Worm (Caenorhabditis elegans) whole organism, young adult: Measurements from ENCODE around the gene ugt-58.

ENCODE experiments used
- B0019.2 ChIP-seq: fragments of 200-800 bp; sonication (Bioruptor generic); conservative IDR thresholded peaks from 2 replicates; pipeline ENCODE4 v1.3.6; 2022; ENCODE audit warnings: missing genetic modification reagents, missing genetic modification characterization, missing compliant biosample characterization
- B0035.1 ChIP-seq: sonication (generic microtip); optimal IDR thresholded peaks from 2 replicates; lab custom pipeline; 2016; ENCODE audit warnings: missing genetic modification characterization, mild to moderate bottlenecking, missing compliant biosample characterization, missing genotype, missing genetic modification reagents
- B0336.3 ChIP-seq: fragments of 200-800 bp; sonication (Bioruptor generic); IDR thresholded peaks from 2 replicates; pipeline ENCODE4 v1.3.6; 2022; ENCODE audit warnings: missing genetic modification characterization, missing compliant biosample characterization
- C17E4.6 ChIP-seq: fragments of 200-800 bp; sonication (Bioruptor generic); IDR thresholded peaks from 2 replicates; pipeline ENCODE4 v1.3.6; 2022; ENCODE audit warnings: missing genetic modification reagents, missing genetic modification characterization, missing compliant biosample characterization
- F33H1.4 ChIP-seq: fragments of 200-800 bp; sonication (Bioruptor generic); IDR thresholded peaks from 2 replicates; pipeline ENCODE4 v1.3.6; 2022; ENCODE audit warnings: missing genetic modification reagents, missing genetic modification characterization, missing compliant biosample characterization
- F39B2.1 ChIP-seq: fragments of 200-800 bp; sonication (Bioruptor generic); IDR thresholded peaks from 2 replicates; pipeline ENCODE4 v1.3.6; 2022; ENCODE audit warnings: missing genetic modification reagents, missing genetic modification characterization, missing compliant biosample characterization
- F57A8.1 ChIP-seq: fragments of 200-800 bp; sonication (Bioruptor generic); optimal IDR thresholded peaks from 2 replicates; lab custom pipeline; 2018; ENCODE audit warnings: mild to moderate bottlenecking, missing genetic modification characterization, moderate library complexity, missing compliant biosample characterization
- T26A5.8 ChIP-seq: sonication (generic microtip); optimal IDR thresholded peaks from 2 replicates; lab custom pipeline; 2016; ENCODE audit warnings: missing genetic modification characterization, missing compliant biosample characterization
- Y53G8AR.9 ChIP-seq: fragments of 200-800 bp; sonication (Bioruptor generic); conservative IDR thresholded peaks from 2 replicates; pipeline ENCODE4 v1.3.6; 2022; ENCODE audit warnings: missing genetic modification reagents, missing genetic modification characterization, missing compliant biosample characterization
- Y67H2A.10 ChIP-seq: fragments of 200-800 bp; sonication (Bioruptor generic); conservative IDR thresholded peaks from 2 replicates; pipeline ENCODE4 v1.3.6; 2022; ENCODE audit warnings: missing genetic modification reagents, missing genetic modification characterization, missing compliant biosample characterization
- Y95B8A.8 ChIP-seq: fragments of 200-800 bp; sonication (Bioruptor generic); IDR thresholded peaks from 2 replicates; pipeline ENCODE4 v1.3.6; 2022; ENCODE audit warnings: missing genetic modification reagents, missing genetic modification characterization, missing compliant biosample characterization
- aptf-2 ChIP-seq: fragments of 200-800 bp; sonication (Bioruptor generic); conservative IDR thresholded peaks from 2 replicates; pipeline ENCODE4 v1.3.6; 2022; ENCODE audit warnings: missing genetic modification reagents, missing genetic modification characterization, missing compliant biosample characterization
- athp-1 ChIP-seq: sonication (generic microtip); optimal IDR thresholded peaks from 2 replicates; lab custom pipeline; 2017; ENCODE audit warnings: mild to moderate bottlenecking, missing genetic modification characterization, missing compliant biosample characterization
- attf-6 ChIP-seq: fragments of 200-800 bp; sonication (Bioruptor generic); IDR thresholded peaks from 2 replicates; pipeline ENCODE4 v1.3.6; 2022; ENCODE audit warnings: missing genetic modification reagents, missing genetic modification characterization, missing compliant biosample characterization
- cebp-2 ChIP-seq: fragments of 200-800 bp; sonication (Bioruptor generic); IDR thresholded peaks from 2 replicates; pipeline ENCODE4 v1.3.6; 2022; ENCODE audit warnings: missing genetic modification characterization, missing compliant biosample characterization
- ceh-100 ChIP-seq: fragments of 200-800 bp; sonication (Bioruptor generic); IDR thresholded peaks from 2 replicates; pipeline ENCODE4 v1.3.6; 2022; ENCODE audit warnings: missing genetic modification reagents, missing genetic modification characterization, missing compliant biosample characterization
- ceh-27 ChIP-seq: fragments of 200-800 bp; sonication (Bioruptor generic); optimal IDR thresholded peaks from 2 replicates; lab custom pipeline; 2018; ENCODE audit warnings: mild to moderate bottlenecking, missing genetic modification characterization, moderate library complexity, missing compliant biosample characterization
- ceh-79 ChIP-seq: sonication (generic microtip); optimal IDR thresholded peaks from 2 replicates; lab custom pipeline; 2017; ENCODE audit warnings: mild to moderate bottlenecking, missing genetic modification characterization, missing compliant biosample characterization
- egl-18 ChIP-seq: fragments of 200-800 bp; sonication (Bioruptor generic); IDR thresholded peaks from 2 replicates; pipeline ENCODE4 v1.3.6; 2022; ENCODE audit warnings: missing genetic modification reagents, missing genetic modification characterization, missing compliant biosample characterization
- egl-44 ChIP-seq: fragments of 200-800 bp; sonication (Bioruptor generic); IDR thresholded peaks from 2 replicates; pipeline ENCODE4 v1.3.6; 2022; ENCODE audit warnings: missing genetic modification reagents, missing genetic modification characterization, missing compliant biosample characterization
- egrh-3 ChIP-seq: fragments of 200-800 bp; sonication (Bioruptor generic); IDR thresholded peaks from 2 replicates; pipeline ENCODE4 v1.3.6; 2022; ENCODE audit warnings: missing genetic modification reagents, missing genetic modification characterization, missing compliant biosample characterization
- ets-4 ChIP-seq: fragments of 200-800 bp; sonication (Bioruptor generic); optimal IDR thresholded peaks from 2 replicates; lab custom pipeline; 2018; ENCODE audit warnings: mild to moderate bottlenecking, missing genetic modification characterization, missing compliant biosample characterization
- gei-17 ChIP-seq: fragments of 200-800 bp; sonication (Bioruptor generic); optimal IDR thresholded peaks from 2 replicates; lab custom pipeline; 2018; ENCODE audit warnings: mild to moderate bottlenecking, missing genetic modification characterization, missing compliant biosample characterization
- hlh-12 ChIP-seq: sonication (generic microtip); optimal IDR thresholded peaks from 2 replicates; lab custom pipeline; 2016; ENCODE audit warnings: missing genetic modification characterization, missing compliant biosample characterization
- hmg-20 ChIP-seq: fragments of 200-800 bp; sonication (Bioruptor generic); IDR thresholded peaks from 2 replicates; pipeline ENCODE4 v1.3.6; 2022; ENCODE audit warnings: missing genetic modification reagents, missing genetic modification characterization, missing compliant biosample characterization
- hrde-1 ChIP-seq: sonication (generic microtip); optimal IDR thresholded peaks from 2 replicates; lab custom pipeline; 2016; ENCODE audit warnings: missing genetic modification characterization, mild to moderate bottlenecking, missing compliant biosample characterization, moderate library complexity, missing genotype, missing genetic modification reagents, borderline replicate concordance
- let-607 ChIP-seq, 2 experiments: fragments of 200-800 bp in 1 of 2; sonication (Bioruptor generic) in 1 of 2; sonication (generic microtip) in 1 of 2; optimal IDR thresholded peaks; 2 replicates each; lab custom pipeline; 2016 to 2018; ENCODE audit warnings: mild to moderate bottlenecking in 2 of 2, missing compliant biosample characterization in 2 of 2, missing genetic modification characterization in 2 of 2, moderate library complexity in 2 of 2, missing genotype in 1 of 2
- lsl-1 ChIP-seq: fragments of 200-800 bp; sonication (Bioruptor generic); optimal IDR thresholded peaks from 2 replicates; lab custom pipeline; 2018; ENCODE audit warnings: mild to moderate bottlenecking, missing genetic modification characterization, moderate library complexity, missing compliant biosample characterization
- madf-3 ChIP-seq: fragments of 200-800 bp; sonication (Bioruptor generic); IDR thresholded peaks from 2 replicates; pipeline ENCODE4 v1.3.6; 2022; ENCODE audit warnings: missing genetic modification reagents, missing genetic modification characterization, missing compliant biosample characterization
- nhr-120 ChIP-seq: fragments of 200-800 bp; sonication (Bioruptor generic); IDR thresholded peaks from 2 replicates; pipeline ENCODE4 v1.3.6; 2022; ENCODE audit warnings: missing genetic modification characterization, missing compliant biosample characterization
- pbrm-1 ChIP-seq: fragments of 200-800 bp; sonication (Bioruptor generic); IDR thresholded peaks from 2 replicates; pipeline ENCODE4 v1.3.6; 2022; ENCODE audit warnings: missing genetic modification reagents, missing genetic modification characterization, missing compliant biosample characterization
- pha-4 ChIP-seq: fragments of 150-350 bp; sonication (generic microtip); optimal IDR thresholded peaks from 2 replicates; lab custom pipeline; 2014; ENCODE audit warnings: missing biosample characterization, missing genetic modification reagents, missing genetic modification characterization
- rcor-1 ChIP-seq: fragments of 200-800 bp; sonication (Bioruptor generic); IDR thresholded peaks from 2 replicates; pipeline ENCODE4 v1.3.6; 2022; ENCODE audit warnings: missing genetic modification reagents, missing genetic modification characterization, missing compliant biosample characterization
- sdz-38 ChIP-seq: sonication (generic microtip); optimal IDR thresholded peaks from 2 replicates; lab custom pipeline; 2016; ENCODE audit warnings: missing genotype, missing genetic modification characterization, missing compliant biosample characterization
- snpc-1.3 ChIP-seq: sonication (generic microtip); optimal IDR thresholded peaks from 2 replicates; lab custom pipeline; 2017; ENCODE audit warnings: missing genetic modification characterization, mild to moderate bottlenecking, missing compliant biosample characterization, antibody characterized with exemption, moderate library complexity, missing genotype, missing genetic modification reagents; ENCODE audit not compliant: insufficient read depth
- snpc-3.4 ChIP-seq: sonication (generic microtip); optimal IDR thresholded peaks from 2 replicates; lab custom pipeline; 2017; ENCODE audit warnings: missing genetic modification characterization, mild to moderate bottlenecking, missing compliant biosample characterization, antibody characterized with exemption, moderate library complexity, missing genotype, missing genetic modification reagents
- snpc-4 ChIP-seq, 5 experiments: fragments of 150-350 bp in 1 of 5; sonication (generic microtip) in 4 of 5; optimal IDR thresholded peaks; 2 replicates each; lab custom pipeline; 2014 to 2018; ENCODE audit warnings: missing genetic modification characterization in 5 of 5, missing biosample characterization in 3 of 5, antibody characterized with exemption in 2 of 5, mild to moderate bottlenecking in 2 of 5, missing compliant biosample characterization in 2 of 5, missing genotype in 2 of 5, moderate library complexity in 2 of 5, missing genetic modification reagents in 1 of 5
- sptf-2 ChIP-seq: fragments of 200-800 bp; sonication (Bioruptor generic); optimal IDR thresholded peaks from 2 replicates; lab custom pipeline; 2018; ENCODE audit warnings: mild to moderate bottlenecking, missing genetic modification characterization, missing compliant biosample characterization
- unc-130 ChIP-seq: sonication (generic microtip); optimal IDR thresholded peaks from 2 replicates; lab custom pipeline; 2016; ENCODE audit warnings: missing genetic modification reagents, missing genetic modification characterization, missing compliant biosample characterization
- zfh-2 ChIP-seq: fragments of 200-800 bp; sonication (Bioruptor generic); conservative IDR thresholded peaks from 2 replicates; pipeline ENCODE4 v1.3.6; 2022; ENCODE audit warnings: missing genetic modification reagents, missing genetic modification characterization, missing compliant biosample characterization
- ztf-25 ChIP-seq: fragments of 200-800 bp; sonication (Bioruptor generic); IDR thresholded peaks from 2 replicates; pipeline ENCODE4 v1.3.6; 2022; ENCODE audit warnings: missing genetic modification reagents, missing genetic modification characterization, missing compliant biosample characterization
- ztf-28 ChIP-seq: fragments of 200-800 bp; sonication (Bioruptor generic); IDR thresholded peaks from 2 replicates; pipeline ENCODE4 v1.3.6; 2022; ENCODE audit warnings: missing genetic modification reagents, missing genetic modification characterization, missing compliant biosample characterization
- ztf-6 ChIP-seq: fragments of 200-800 bp; sonication (Bioruptor generic); IDR thresholded peaks from 2 replicates; pipeline ENCODE4 v1.3.6; 2022; ENCODE audit warnings: missing genetic modification reagents, missing genetic modification characterization, missing compliant biosample characterization

Gene ugt-58

DNA sequence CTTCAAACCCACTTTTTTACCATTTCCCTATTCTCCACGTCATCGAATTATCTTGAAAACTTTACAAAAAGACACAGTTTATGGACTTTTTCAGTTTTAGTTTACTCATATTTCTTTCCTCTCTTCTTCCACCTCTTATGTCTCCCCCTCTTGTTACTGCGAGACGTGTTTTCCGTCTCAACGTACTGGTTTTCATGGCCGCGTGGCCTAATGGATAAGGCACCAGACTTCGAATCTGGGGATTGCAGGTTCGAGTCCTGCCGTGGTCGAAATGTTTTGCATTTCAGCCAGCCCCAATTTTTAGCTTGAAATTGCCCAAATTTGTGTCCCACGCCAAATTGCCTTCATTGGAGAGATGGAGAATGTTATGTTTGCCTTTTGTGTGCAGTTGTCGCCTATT lies 20.5 kb downstream of the ugt-58 start (continued):
- TF ChIP-seq pha-4 (no peak), rcor-1 (peak; percentile 72), lsl-1 (GFP tag; lab: Kevin White, UChicago) (peak; percentile 53), unc-130 (peak; percentile 49), F33H1.4 (GFP tag; lab: Robert Waterston, UW) (peak; percentile 46; the same call in 1 of the 2 replicates), snpc-4 (GFP tag; optimal IDR thresholded peaks at IDR 0.05; lab: Kevin White, UChicago) (peak; percentile 63), snpc-4 (tag; optimal IDR thresholded peaks at IDR 0.05; lab: Kevin White, UChicago) (peak in 3 of 4 experiments; percentile 44 to 74 (median 65)), T26A5.8 (tag; lab: Kevin White, UChicago) (peak; percentile 62), ets-4 (GFP tag; lab: Kevin White, UChicago) (no peak), ceh-79 (tag; lab: Kevin White, UChicago) (no peak), Y53G8AR.9 (GFP tag; lab: Robert Waterston, UW) (peak; percentile 65; the same call in 1 of the 2 replicates), athp-1 (tag; lab: Kevin White, UChicago) (peak; percentile 68), nhr-120 (GFP tag; lab: Robert Waterston, UW) (0 out of 2 replicates have a peak, but pooled peaks have one; percentile 81), gei-17 (GFP tag; lab: Kevin White, UChicago) (no peak), C17E4.6 (GFP tag; lab: Robert Waterston, UW) (peak; percentile 49; the same call in 1 of the 2 replicates), ztf-25 (GFP tag; lab: Robert Waterston, UW) (peak; percentile 97), ztf-28 (GFP tag; lab: Robert Waterston, UW) (0 out of 2 replicates have a peak, but pooled peaks have one; percentile 58), egrh-3 (GFP tag; lab: Robert Waterston, UW) (peak; percentile 29; the same call in 1 of the 2 replicates), snpc-1.3 (tag; lab: Kevin White, UChicago) (peak; percentile 55), B0019.2 (no peak), sptf-2 (peak; percentile 12), F39B2.1 (GFP tag; lab: Robert Waterston, UW) (no peak), Y67H2A.10 (GFP tag; lab: Robert Waterston, UW) (peak; percentile 46; the same call in 1 of the 2 replicates), egl-18 (GFP tag; lab: Robert Waterston, UW) (no peak), F57A8.1 (peak; percentile 90), attf-6 (no peak), cebp-2 (peak; percentile 69; the same call in 1 of the 2 replicates), B0035.1 (tag; lab: Kevin White, UChicago) (peak; percentile 32), zfh-2 (GFP tag; lab: Robert Waterston, UW) (no peak), let-607 (tag; optimal IDR thresholded peaks at IDR 0.05; lab: Kevin White, UChicago) (peak in 1 of 2 experiments; percentile 48), ceh-27 (peak; percentile 79), pbrm-1 (GFP tag; lab: Robert Waterston, UW) (peak; percentile 77), madf-3 (0 out of 2 replicates have a peak, but pooled peaks have one; percentile 68), egl-44 (GFP tag; lab: Robert Waterston, UW) (peak; percentile 79), ztf-6 (GFP tag; lab: Robert Waterston, UW) (peak; percentile 16; the same call in 1 of the 2 replicates), hrde-1 (tag; lab: Kevin White, UChicago) (peak; percentile 68), Y95B8A.8 (GFP tag; lab: Robert Waterston, UW) (no peak; the same call in 1 of the 2 replicates), hlh-12 (tag; lab: Kevin White, UChicago) (no peak), snpc-3.4 (peak; percentile 88), sdz-38 (tag; lab: Kevin White, UChicago) (no peak), B0336.3 (peak; percentile 50; the same call in 1 of the 2 replicates), hmg-20 (no peak), aptf-2 (GFP tag; lab: Robert Waterston, UW) (0 out of 2 replicates have a peak, but pooled peaks have one; percentile 65), ceh-100 (peak; percentile 68)
